Fruit fly (Drosophila melanogaster): ENCODE data around the gene CG7886.

CG7886 gene

DNA sequence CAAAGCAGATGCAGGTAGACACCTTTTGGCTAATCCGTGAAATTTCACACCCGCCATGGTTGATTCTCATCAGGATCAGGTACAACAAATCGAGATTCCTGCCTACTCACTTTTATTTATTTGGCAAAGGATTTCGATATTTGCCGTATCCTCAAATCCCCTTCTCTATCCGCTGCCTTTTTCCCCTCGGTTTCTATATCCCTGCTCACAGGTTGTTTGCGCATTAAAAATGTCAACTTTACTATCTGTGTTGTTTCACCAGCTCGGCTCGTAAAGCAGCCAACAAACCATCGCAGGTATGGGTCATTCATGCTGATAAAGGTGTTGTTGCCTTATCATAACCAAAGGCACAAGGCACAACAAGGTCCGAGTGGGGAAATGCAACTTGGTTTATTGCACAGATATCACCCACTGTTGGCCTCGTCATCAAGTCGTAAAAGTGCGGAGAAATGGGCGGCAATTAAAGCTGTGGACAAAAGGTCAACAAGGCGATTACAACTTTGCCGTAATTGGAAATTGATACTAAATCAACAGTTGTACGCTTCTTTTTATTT, 37.8 kb upstream of the CG7886 start (continued):
- no peak for TF ChIP-seq unpg (GFP tag; optimal IDR thresholded peaks at IDR 0.05)
- no peak for TF ChIP-seq Mrtf (GFP tag; IDR thresholded peaks at IDR 0.05)
- no peak for TF ChIP-seq Camta (GFP tag; optimal IDR thresholded peaks at IDR 0.05)
- no peak for TF ChIP-seq knrl (GFP tag; IDR thresholded peaks at IDR 0.05; ENCODE audit: partially characterized antibody)
- TF ChIP-seq Bgb (GFP tag; IDR thresholded peaks at IDR 0.05; ENCODE audit: partially characterized antibody) = no peak
- TF ChIP-seq Awh (GFP tag; IDR thresholded peaks at IDR 0.05) = no peak
- TF ChIP-seq CG2202 (tag; optimal IDR thresholded peaks at IDR 0.05) = no peak
- no peak for TF ChIP-seq aop (GFP tag; IDR thresholded peaks at IDR 0.05)
- TF ChIP-seq CG18619 (GFP tag; optimal IDR thresholded peaks at IDR 0.05) = no peak
- TF ChIP-seq Max (GFP tag; optimal IDR thresholded peaks at IDR 0.05) = no peak
- no peak for TF ChIP-seq dysf (GFP tag; IDR thresholded peaks at IDR 0.05)
- no peak for TF ChIP-seq tap (tag; optimal IDR thresholded peaks at IDR 0.05)
- TF ChIP-seq eyg (GFP tag; optimal IDR thresholded peaks at IDR 0.05) = no peak
- no peak for TF ChIP-seq CG14710 (tag; optimal IDR thresholded peaks at IDR 0.05)
- no peak for TF ChIP-seq slp2 (GFP tag; optimal IDR thresholded peaks at IDR 0.05)
- no peak for TF ChIP-seq btn (GFP tag; optimal IDR thresholded peaks at IDR 0.05)
- no peak for TF ChIP-seq CG12155 (GFP tag; optimal IDR thresholded peaks at IDR 0.05)
- TF ChIP-seq CG12769 (tag; optimal IDR thresholded peaks at IDR 0.05) = no peak
- TF ChIP-seq CG17328 (GFP tag; IDR thresholded peaks at IDR 0.05) = no peak
- TF ChIP-seq CG8359 (GFP tag; optimal IDR thresholded peaks at IDR 0.05; ENCODE audit: borderline replicate concordance) = no peak
- TF ChIP-seq phol (tag; optimal IDR thresholded peaks at IDR 0.05) = no peak
- no peak for TF ChIP-seq D (optimal IDR thresholded peaks at IDR 0.05)
- peak; percentile 7 for TF ChIP-seq D (GFP tag; optimal IDR thresholded peaks at IDR 0.05)
- no peak for TF ChIP-seq Dll (GFP tag; IDR thresholded peaks at IDR 0.05; ENCODE audit: partially characterized antibody)
- no peak for TF ChIP-seq run (tag; optimal IDR thresholded peaks at IDR 0.05)
- TF ChIP-seq salm (tag; optimal IDR thresholded peaks at IDR 0.05) = peak; percentile 39
- TF ChIP-seq Oaz (GFP tag; IDR thresholded peaks at IDR 0.05) = no peak
- TF ChIP-seq tio (GFP tag; optimal IDR thresholded peaks at IDR 0.05) = no peak
- no peak for TF ChIP-seq ato (GFP tag; IDR thresholded peaks at IDR 0.05; ENCODE audit: partially characterized antibody)
- TF ChIP-seq Chrac-16 (GFP tag; optimal IDR thresholded peaks at IDR 0.05) = no peak
- TF ChIP-seq CG11504 (tag; optimal IDR thresholded peaks at IDR 0.05) = no peak
- no peak for TF ChIP-seq Antp (GFP tag; optimal IDR thresholded peaks at IDR 0.05)
- TF ChIP-seq fd3F (GFP tag; optimal IDR thresholded peaks at IDR 0.05) = no peak
- no peak for TF ChIP-seq CG3065 (GFP tag; optimal IDR thresholded peaks at IDR 0.05)
- no peak for TF ChIP-seq CG3847 (GFP tag; IDR thresholded peaks at IDR 0.05)
- no peak for TF ChIP-seq Dref (GFP tag; IDR thresholded peaks at IDR 0.05)
- TF ChIP-seq CG11085 (GFP tag; IDR thresholded peaks at IDR 0.05) = no peak
- TF ChIP-seq CG30020 (tag; optimal IDR thresholded peaks at IDR 0.05) = no peak
- no peak for TF ChIP-seq CG1647 (GFP tag; optimal IDR thresholded peaks at IDR 0.05)
- TF ChIP-seq CG16813 (GFP tag; IDR thresholded peaks at IDR 0.05; ENCODE audit: partially characterized antibody) = no peak
- TF ChIP-seq tin (GFP tag; optimal IDR thresholded peaks at IDR 0.05) = no peak
- TF ChIP-seq H15 (GFP tag; IDR thresholded peaks at IDR 0.05) = no peak
- no peak for TF ChIP-seq MBD-R2 (GFP tag; IDR thresholded peaks at IDR 0.05)
- no peak for TF ChIP-seq kni (GFP tag; optimal IDR thresholded peaks at IDR 0.05)
- TF ChIP-seq CG4820 (GFP tag; optimal IDR thresholded peaks at IDR 0.05) = no peak
- TF ChIP-seq amos (GFP tag; IDR thresholded peaks at IDR 0.05; ENCODE audit: partially characterized antibody) = no peak
- peak in 1 of 2 experiments; percentile 27 for TF ChIP-seq Pdp1 (GFP tag; optimal IDR thresholded peaks at IDR 0.05)
- TF ChIP-seq Fer1 (GFP tag; optimal IDR thresholded peaks at IDR 0.05) = no peak
- no peak for TF ChIP-seq psq (GFP tag; optimal IDR thresholded peaks at IDR 0.05)
- no peak for TF ChIP-seq CG6272 (GFP tag; IDR thresholded peaks at IDR 0.05)
- no peak for TF ChIP-seq Stat92E (GFP tag; optimal IDR thresholded peaks at IDR 0.05)

All from whole organism, embryonic.